In the genomic region with DNA sequence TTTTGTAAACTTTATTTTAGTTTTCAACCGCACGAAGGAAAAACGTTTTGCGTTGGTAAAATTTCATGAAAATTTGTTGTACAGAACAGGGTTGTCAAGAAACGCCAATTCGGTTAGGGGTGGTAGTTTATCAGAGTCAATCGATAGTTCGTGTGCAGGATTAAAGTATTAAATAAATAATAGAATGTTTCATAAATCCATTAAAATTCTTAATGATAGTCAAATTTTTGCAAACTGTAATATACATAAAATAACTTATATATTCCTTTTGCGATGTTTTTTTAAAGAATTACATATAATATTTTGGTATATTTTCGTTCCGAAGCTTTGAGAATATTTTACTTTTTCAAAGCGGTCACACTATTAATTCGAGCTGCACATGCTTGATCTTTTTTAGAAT, we compare ENCODE assay signal across 5 fruit fly cellular contexts.
TF ChIP-seq lines count a peak whose summit lies in the region.

A gene (minus strand): TSS at position 113 of the 400 bp plus-strand sequence.
A gene (plus strand): TSS at position 348 of the 400 bp plus-strand sequence.

- no peak for TF ChIP-seq CTCF in whole organism, embryonic (GFP tag; optimal IDR thresholded peaks at IDR 0.05; lab: Kevin White, UChicago)

TF ChIP-seq in whole organism, adult, 20 proteins besides CTCF, POLR2A, EP300 and RAD21 (continues in another document):
- TF ChIP-seq tj (GFP tag; optimal IDR thresholded peaks at IDR 0.05; lab: Kevin White, UChicago), result peak; percentile 32
- no peak for TF ChIP-seq CG33017 (tag; optimal IDR thresholded peaks at IDR 0.05; lab: Kevin White, UChicago)
- TF ChIP-seq CG11617 (GFP tag; optimal IDR thresholded peaks at IDR 0.05; lab: Kevin White, UChicago), result peak; percentile 48
- peak; percentile 78 for TF ChIP-seq bab1 (GFP tag; optimal IDR thresholded peaks at IDR 0.05; lab: Kevin White, UChicago)
- no peak for TF ChIP-seq kay (GFP tag; lab: Kevin White, UChicago; ENCODE audit: borderline replicate concordance)
- peak; percentile 52 for TF ChIP-seq CG7101 (tag; optimal IDR thresholded peaks at IDR 0.05; lab: Kevin White, UChicago)
- peak; percentile 66 for TF ChIP-seq CG1620 (GFP tag; optimal IDR thresholded peaks at IDR 0.05; lab: Kevin White, UChicago)
- peak; percentile 65 for TF ChIP-seq toe (GFP tag; optimal IDR thresholded peaks at IDR 0.05; lab: Kevin White, UChicago)
- no peak for TF ChIP-seq Clk (GFP tag; optimal IDR thresholded peaks at IDR 0.05; lab: Kevin White, UChicago)
- no peak for TF ChIP-seq Crg-1 (GFP tag; optimal IDR thresholded peaks at IDR 0.05; lab: Kevin White, UChicago)
- no peak for TF ChIP-seq Hr96 (GFP tag; optimal IDR thresholded peaks at IDR 0.05; lab: Kevin White, UChicago)
- no peak for TF ChIP-seq CG12768 (GFP tag; optimal IDR thresholded peaks at IDR 0.05; lab: Kevin White, UChicago)
- peak; percentile 98 for TF ChIP-seq CG14711 (tag; optimal IDR thresholded peaks at IDR 0.05; lab: Kevin White, UChicago)
- TF ChIP-seq cnc (optimal IDR thresholded peaks at IDR 0.05; lab: Kevin White, UChicago), result no peak
- peak; percentile 17 for TF ChIP-seq ovo (GFP tag; optimal IDR thresholded peaks at IDR 0.05; lab: Kevin White, UChicago)
- no peak for TF ChIP-seq CG7045 (GFP tag; optimal IDR thresholded peaks at IDR 0.05; lab: Kevin White, UChicago)
- peak; percentile 75 for TF ChIP-seq Mnt (GFP tag; optimal IDR thresholded peaks at IDR 0.05; lab: Kevin White, UChicago)

TF ChIP-seq in whole organism, embryonic, 481 proteins besides CTCF, POLR2A, EP300 and RAD21 (continues in another document):
- peak; percentile 83 for TF ChIP-seq unc-4 (GFP tag; IDR thresholded peaks at IDR 0.05; lab: Robert Waterston, UW; ENCODE audit: partially characterized antibody)
- no peak for TF ChIP-seq sima (GFP tag; optimal IDR thresholded peaks at IDR 0.05; lab: Kevin White, UChicago)
- peak; percentile 86 for TF ChIP-seq knrl (GFP tag; IDR thresholded peaks at IDR 0.05; lab: Robert Waterston, UW; ENCODE audit: partially characterized antibody)
- TF ChIP-seq cad (GFP tag; optimal IDR thresholded peaks at IDR 0.05; lab: Kevin White, UChicago), result no peak
- no peak for TF ChIP-seq CG7839 (tag; optimal IDR thresholded peaks at IDR 0.05; lab: Kevin White, UChicago)
- no peak for TF ChIP-seq CG12104 (GFP tag; optimal IDR thresholded peaks at IDR 0.05; lab: Kevin White, UChicago)
- no peak for TF ChIP-seq Hmr (GFP tag; optimal IDR thresholded peaks at IDR 0.05; lab: Kevin White, UChicago)
- peak; percentile 48 for TF ChIP-seq CG17359 (tag; optimal IDR thresholded peaks at IDR 0.05; lab: Kevin White, UChicago)
- peak; percentile 13 for TF ChIP-seq CG10209 (GFP tag; optimal IDR thresholded peaks at IDR 0.05; lab: Kevin White, UChicago)
- TF ChIP-seq jing (GFP tag; optimal IDR thresholded peaks at IDR 0.05; lab: Kevin White, UChicago), result no peak
- TF ChIP-seq HLH3B (GFP tag; IDR thresholded peaks at IDR 0.05; lab: Robert Waterston, UW), result peak; percentile 60; the same call in 1 of the 2 replicates
- TF ChIP-seq pho (GFP tag; optimal IDR thresholded peaks at IDR 0.05; lab: Kevin White, UChicago), result peak; percentile 64
- no peak for TF ChIP-seq repo (GFP tag; optimal IDR thresholded peaks at IDR 0.05; lab: Kevin White, UChicago)
- no peak for TF ChIP-seq CG17912 (GFP tag; optimal IDR thresholded peaks at IDR 0.05; lab: Kevin White, UChicago)
- TF ChIP-seq Hsf (GFP tag; optimal IDR thresholded peaks at IDR 0.05; lab: Kevin White, UChicago), result peak; percentile 73
- TF ChIP-seq Side (GFP tag; optimal IDR thresholded peaks at IDR 0.05; lab: Kevin White, UChicago), result no peak
- TF ChIP-seq Pdp1 (GFP tag; optimal IDR thresholded peaks at IDR 0.05; lab: Kevin White, UChicago), result peak; percentile 2 to 37

TF ChIP-seq in whole organism, prepupa, 60 proteins besides CTCF, POLR2A, EP300 and RAD21 (continues in another document):
- TF ChIP-seq Eip75B (GFP tag; optimal IDR thresholded peaks at IDR 0.05; lab: Kevin White, UChicago), result no peak
- TF ChIP-seq dac (GFP tag; optimal IDR thresholded peaks at IDR 0.05; lab: Kevin White, UChicago), result no peak
- TF ChIP-seq CG8119 (GFP tag; IDR thresholded peaks at IDR 0.05; lab: Robert Waterston, UW), result no peak
- no peak for TF ChIP-seq Hr38 (GFP tag; optimal IDR thresholded peaks at IDR 0.05; lab: Kevin White, UChicago)
- peak; percentile 39 for TF ChIP-seq Sox15 (GFP tag; optimal IDR thresholded peaks at IDR 0.05; lab: Kevin White, UChicago)
- TF ChIP-seq Eip78C (GFP tag; lab: Kevin White, UChicago), result no peak
- TF ChIP-seq CG11902 (GFP tag; optimal IDR thresholded peaks at IDR 0.05; lab: Kevin White, UChicago), result peak; percentile 28
- peak; percentile 60 for TF ChIP-seq CG31627 (GFP tag; optimal IDR thresholded peaks at IDR 0.05; lab: Kevin White, UChicago)
- no peak for TF ChIP-seq fkh (GFP tag; optimal IDR thresholded peaks at IDR 0.05; lab: Kevin White, UChicago)
- no peak for TF ChIP-seq CG16779 (tag; optimal IDR thresholded peaks at IDR 0.05; lab: Kevin White, UChicago)
- no peak for TF ChIP-seq Hr39 (GFP tag; optimal IDR thresholded peaks at IDR 0.05; lab: Kevin White, UChicago)
- TF ChIP-seq svp (GFP tag; lab: Kevin White, UChicago), result no peak
- TF ChIP-seq CG3032 (tag; optimal IDR thresholded peaks at IDR 0.05; lab: Kevin White, UChicago), result peak; percentile 58
- TF ChIP-seq Sox14 (GFP tag; optimal IDR thresholded peaks at IDR 0.05; lab: Kevin White, UChicago), result no peak
- 0 out of 2 replicates have a peak, but pooled peaks have one; percentile 20 for TF ChIP-seq CG15336 (GFP tag; IDR thresholded peaks at IDR 0.05; lab: Robert Waterston, UW)
- TF ChIP-seq Gug (GFP tag; IDR thresholded peaks at IDR 0.05; lab: Robert Waterston, UW), result no peak
- no peak for TF ChIP-seq Smox (GFP tag; optimal IDR thresholded peaks at IDR 0.05; lab: Kevin White, UChicago)
- TF ChIP-seq vri (GFP tag; optimal IDR thresholded peaks at IDR 0.05; lab: Kevin White, UChicago), result no peak
- no peak for TF ChIP-seq net (GFP tag; optimal IDR thresholded peaks at IDR 0.05; lab: Kevin White, UChicago)
- TF ChIP-seq CG6792 (GFP tag; optimal IDR thresholded peaks at IDR 0.05; lab: Kevin White, UChicago), result no peak

TF ChIP-seq in whole organism, pupa, 21 proteins besides CTCF, POLR2A, EP300 and RAD21:
- TF ChIP-seq CG15710 (tag; optimal IDR thresholded peaks at IDR 0.05; lab: Kevin White, UChicago), result no peak
- TF ChIP-seq CG17806 (tag; optimal IDR thresholded peaks at IDR 0.05; lab: Kevin White, UChicago), result peak; percentile 31
- TF ChIP-seq CG9948 (tag; optimal IDR thresholded peaks at IDR 0.05; lab: Kevin White, UChicago), result no peak
- peak; percentile 36; the same call in 1 of the 2 replicates for TF ChIP-seq rn (GFP tag; IDR thresholded peaks at IDR 0.05; lab: Robert Waterston, UW)
- TF ChIP-seq CG34367 (tag; optimal IDR thresholded peaks at IDR 0.05; lab: Kevin White, UChicago), result no peak

TF ChIP-seq in whole organism, wandering third instar larva, 38 proteins besides CTCF, POLR2A, EP300 and RAD21 (continues in another document):
- TF ChIP-seq Jra (GFP tag; optimal IDR thresholded peaks at IDR 0.05; lab: Kevin White, UChicago) (no peak), lola (GFP tag; optimal IDR thresholded peaks at IDR 0.05; lab: Kevin White, UChicago) (no peak), brk (GFP tag; optimal IDR thresholded peaks at IDR 0.05; lab: Kevin White, UChicago) (no peak), Hr78 (GFP tag; optimal IDR thresholded peaks at IDR 0.05; lab: Kevin White, UChicago) (no peak), Mio (GFP tag; optimal IDR thresholded peaks at IDR 0.05; lab: Kevin White, UChicago) (no peak), Dfd (GFP tag; optimal IDR thresholded peaks at IDR 0.05; lab: Kevin White, UChicago) (no peak), h (GFP tag; optimal IDR thresholded peaks at IDR 0.05; lab: Kevin White, UChicago) (no peak), sv (GFP tag; optimal IDR thresholded peaks at IDR 0.05; lab: Kevin White, UChicago) (peak; percentile 58), br (GFP tag; optimal IDR thresholded peaks at IDR 0.05; lab: Kevin White, UChicago) (no peak), CG9705 (GFP tag; optimal IDR thresholded peaks at IDR 0.05; lab: Kevin White, UChicago) (peak; percentile 29), usp (GFP tag; optimal IDR thresholded peaks at IDR 0.05; lab: Kevin White, UChicago) (no peak), Vsx2 (GFP tag; optimal IDR thresholded peaks at IDR 0.05; lab: Kevin White, UChicago; ENCODE audit: partially characterized antibody) (no peak), ey (GFP tag; optimal IDR thresholded peaks at IDR 0.05; lab: Kevin White, UChicago) (peak; percentile 38), Myc (optimal IDR thresholded peaks at IDR 0.05; lab: Kevin White, UChicago) (no peak), fru (GFP tag; optimal IDR thresholded peaks at IDR 0.05; lab: Kevin White, UChicago) (no peak), N (GFP tag; optimal IDR thresholded peaks at IDR 0.05; lab: Kevin White, UChicago) (no peak), foxo (GFP tag; optimal IDR thresholded peaks at IDR 0.05; lab: Kevin White, UChicago) (peak in 1 of 2 experiments; percentile 63), tai (GFP tag; optimal IDR thresholded peaks at IDR 0.05; lab: Kevin White, UChicago) (no peak), jim (GFP tag; optimal IDR thresholded peaks at IDR 0.05; lab: Kevin White, UChicago) (no peak), psq (GFP tag; optimal IDR thresholded peaks at IDR 0.05; lab: Kevin White, UChicago) (peak; percentile 56), rgr (GFP tag; optimal IDR thresholded peaks at IDR 0.05; lab: Kevin White, UChicago) (no peak), dsf (GFP tag; optimal IDR thresholded peaks at IDR 0.05; lab: Kevin White, UChicago; ENCODE audit: borderline replicate concordance) (peak; percentile 15), Hr83 (GFP tag; optimal IDR thresholded peaks at IDR 0.05; lab: Kevin White, UChicago; ENCODE audit: poor library complexity, severe bottlenecking) (peak; percentile 72), CrebA (GFP tag; optimal IDR thresholded peaks at IDR 0.05; lab: Kevin White, UChicago; ENCODE audit: borderline replicate concordance) (no peak), Rel (GFP tag; optimal IDR thresholded peaks at IDR 0.05; lab: Kevin White, UChicago) (no peak), Rel (tag; optimal IDR thresholded peaks at IDR 0.05; lab: Kevin White, UChicago) (peak; percentile 31), dmrt93B (GFP tag; optimal IDR thresholded peaks at IDR 0.05; lab: Kevin White, UChicago) (no peak), sage (GFP tag; optimal IDR thresholded peaks at IDR 0.05; lab: Kevin White, UChicago) (no peak), pan (optimal IDR thresholded peaks at IDR 0.05; lab: Kevin White, UChicago) (no peak), Abd-B (GFP tag; optimal IDR thresholded peaks at IDR 0.05; lab: Kevin White, UChicago) (no peak), woc (GFP tag; optimal IDR thresholded peaks at IDR 0.05; lab: Kevin White, UChicago) (peak; percentile 52), HLH106 (tag; optimal IDR thresholded peaks at IDR 0.05; lab: Kevin White, UChicago) (peak; percentile 75), OdsH (GFP tag; optimal IDR thresholded peaks at IDR 0.05; lab: Kevin White, UChicago) (peak; percentile 29), Sp1 (GFP tag; optimal IDR thresholded peaks at IDR 0.05; lab: Kevin White, UChicago) (no peak), Dif (GFP tag; optimal IDR thresholded peaks at IDR 0.05; lab: Kevin White, UChicago; ENCODE audit: partially characterized antibody) (no peak)
